Fruit fly (Drosophila melanogaster) whole organism: Measurements from ENCODE around the gene CG13077.

Experiments
- CG8478 ChIP-seq: fragments of >200 bp; optimal IDR thresholded peaks from 2 replicates; lab custom pipeline; 2018; ENCODE audit warnings: inconsistent platforms
- Dll ChIP-seq: fragments of >200 bp; optimal IDR thresholded peaks from 2 replicates; lab custom pipeline; 2017
- EcR ChIP-seq, 2 experiments: fragments of >200 bp; optimal IDR thresholded peaks; 2 replicates each; lab custom pipeline; 2017; ENCODE audit warnings: missing biosample characterization in 2 of 2, missing genetic modification characterization in 2 of 2, missing genetic modification reagents in 2 of 2
- pan ChIP-seq: fragments of >200 bp; optimal IDR thresholded peaks from 2 replicates; lab custom pipeline; 2017
- psq ChIP-seq: fragments of >200 bp; optimal IDR thresholded peaks from 2 replicates; lab custom pipeline; 2017
- usp ChIP-seq: fragments of >200 bp; optimal IDR thresholded peaks from 2 replicates; lab custom pipeline; 2017; ENCODE audit warnings: missing biosample characterization, missing genetic modification characterization, mixed read lengths

Gene CG13077

DNA sequence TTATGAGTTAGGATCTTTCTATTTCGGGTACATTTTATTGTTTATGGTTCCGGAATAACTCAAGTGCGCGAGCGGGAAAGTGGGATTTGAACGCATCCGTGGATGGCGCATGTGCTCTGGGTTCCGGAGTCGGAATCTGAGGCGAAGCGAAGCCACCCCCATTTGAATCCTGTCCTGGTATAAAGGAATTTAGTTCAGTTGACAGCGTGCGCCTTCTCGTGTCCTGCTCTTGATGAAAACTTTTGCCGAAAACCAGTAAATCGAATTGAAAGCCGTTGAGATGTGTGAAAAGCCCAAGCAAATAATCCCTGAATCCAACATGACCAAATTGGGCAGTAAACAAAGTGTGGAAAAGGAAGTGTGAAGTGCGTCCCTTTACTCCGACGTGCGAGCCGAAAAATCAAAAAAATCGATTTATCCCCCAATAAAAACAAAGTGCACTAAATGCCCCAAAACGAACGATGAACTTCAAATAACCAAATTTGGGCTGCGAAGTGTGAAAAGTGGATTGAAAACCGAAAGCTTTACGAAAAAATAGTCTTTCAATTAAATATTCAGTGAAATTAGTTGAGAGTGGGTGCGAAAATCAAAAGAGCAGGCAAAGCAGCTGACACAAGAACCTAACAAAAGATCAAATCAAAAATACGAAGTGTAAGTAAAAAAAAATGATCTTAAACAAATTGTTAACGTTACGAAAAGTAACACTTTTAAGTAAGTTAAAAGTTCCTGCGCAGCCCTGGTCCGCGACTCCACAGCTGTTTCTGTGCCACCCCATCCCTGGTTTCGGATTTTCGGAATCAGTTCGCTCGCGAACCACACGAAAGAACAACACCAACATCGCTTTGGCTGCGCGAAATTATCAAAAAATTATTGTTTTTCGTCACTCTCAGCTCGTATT is 21.0 kb downstream of the CG13077 start, which contains the start of gene Lar:
TSS of gene Lar (plus strand) at position 188 of the 898 bp plus-strand sequence.
- no peak for TF ChIP-seq EcR (GFP tag; optimal IDR thresholded peaks at IDR 0.05; lab: Kevin White, UChicago)
- TF ChIP-seq CG8478 (lab: Kevin White, UChicago) = no peak
- TF ChIP-seq Dll = no peak
- no peak for TF ChIP-seq psq (lab: Kevin White, UChicago)
- no peak for TF ChIP-seq pan
- no peak for TF ChIP-seq usp (GFP tag; lab: Kevin White, UChicago)

- TF ChIP-seq CG8478 (lab: Kevin White, UChicago) (no peak), pan (no peak), psq (lab: Kevin White, UChicago) (no peak), Dll (no peak), usp (GFP tag; lab: Kevin White, UChicago) (no peak), EcR (GFP tag; optimal IDR thresholded peaks at IDR 0.05; lab: Kevin White, UChicago) (no peak)
Measured at dm6 chr2L:19587334-19587659, 21.6 kb downstream of the CG13077 start.

- no peak for TF ChIP-seq pan
- no peak for TF ChIP-seq psq (lab: Kevin White, UChicago)
- no peak for TF ChIP-seq Dll
- TF ChIP-seq EcR (GFP tag; optimal IDR thresholded peaks at IDR 0.05; lab: Kevin White, UChicago) = no peak
- no peak for TF ChIP-seq usp (GFP tag; lab: Kevin White, UChicago)
- no peak for TF ChIP-seq CG8478 (lab: Kevin White, UChicago)
Measured at dm6 chr2L:19588924-19589323, 23.3 kb downstream of the CG13077 start.

- TF ChIP-seq psq (lab: Kevin White, UChicago) (no peak), EcR (GFP tag; optimal IDR thresholded peaks at IDR 0.05; lab: Kevin White, UChicago) (no peak), usp (GFP tag; lab: Kevin White, UChicago) (no peak), pan (no peak)
Measured at dm6 chr2L:19590629-19591028, 25.0 kb downstream of the CG13077 start.

DNA sequence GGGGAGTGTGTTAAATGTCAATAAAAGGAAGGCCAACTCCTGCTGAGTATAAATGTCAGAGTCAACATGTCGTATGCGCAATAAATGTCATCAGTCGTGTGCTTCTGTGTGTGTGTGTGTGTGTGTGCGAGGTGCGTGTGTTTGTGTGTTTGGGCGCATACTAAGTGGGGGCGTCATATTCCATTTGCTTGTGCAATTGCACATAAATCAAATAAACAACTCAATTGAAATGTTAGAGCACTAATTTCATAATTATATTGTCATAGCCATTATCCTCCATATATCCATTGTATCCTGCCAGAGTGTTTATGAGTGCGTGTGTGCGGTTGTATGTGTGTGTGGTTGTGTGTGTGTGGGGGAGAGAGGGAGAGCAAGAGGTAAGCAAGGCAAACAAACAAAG is 28.4 kb downstream of the CG13077 start:
- TF ChIP-seq EcR (GFP tag; optimal IDR thresholded peaks at IDR 0.05; lab: Kevin White, UChicago) (no peak), Dll (no peak), pan (no peak), CG8478 (lab: Kevin White, UChicago) (no peak), psq (lab: Kevin White, UChicago) (no peak), usp (GFP tag; lab: Kevin White, UChicago) (no peak)

- TF ChIP-seq EcR (GFP tag; optimal IDR thresholded peaks at IDR 0.05; lab: Kevin White, UChicago) = no peak
- TF ChIP-seq usp (GFP tag; lab: Kevin White, UChicago) = no peak
- no peak for TF ChIP-seq Dll
- no peak for TF ChIP-seq psq (lab: Kevin White, UChicago)
- no peak for TF ChIP-seq CG8478 (lab: Kevin White, UChicago)
- TF ChIP-seq pan = no peak
Measured at dm6 chr2L:19605365-19605921, 39.8 kb downstream of the CG13077 start.

DNA sequence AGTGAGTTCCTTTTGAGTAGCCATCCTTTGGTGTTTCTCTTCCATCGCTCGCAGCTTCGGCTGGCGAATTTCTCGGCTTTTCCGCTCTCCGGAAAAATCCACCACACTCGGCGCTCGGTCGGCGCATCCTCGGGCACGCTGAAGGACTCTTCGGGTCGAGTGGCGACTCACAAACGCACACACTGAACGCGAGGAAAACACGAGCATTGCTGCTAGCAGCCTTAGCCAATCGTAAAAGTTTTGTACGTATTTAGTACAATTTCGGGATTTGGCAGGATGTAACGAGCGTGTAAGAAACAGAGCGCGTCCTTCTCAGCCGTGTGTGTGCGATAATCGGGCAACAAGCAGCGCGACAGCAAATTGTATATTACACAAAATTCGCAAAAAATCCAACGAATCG is 40.7 kb downstream of the CG13077 start, which contains the start of gene CG46244:
TSS of gene CG46244 (plus strand) at position 252 of the 400 bp plus-strand sequence.
- TF ChIP-seq pan (no peak), usp (GFP tag; lab: Kevin White, UChicago) (no peak), psq (lab: Kevin White, UChicago) (no peak), EcR (GFP tag; optimal IDR thresholded peaks at IDR 0.05; lab: Kevin White, UChicago) (no peak), CG8478 (lab: Kevin White, UChicago) (no peak), Dll (no peak)
